Fruit fly (Drosophila melanogaster): ENCODE measurements around the gene qin.

The qin gene

DNA sequence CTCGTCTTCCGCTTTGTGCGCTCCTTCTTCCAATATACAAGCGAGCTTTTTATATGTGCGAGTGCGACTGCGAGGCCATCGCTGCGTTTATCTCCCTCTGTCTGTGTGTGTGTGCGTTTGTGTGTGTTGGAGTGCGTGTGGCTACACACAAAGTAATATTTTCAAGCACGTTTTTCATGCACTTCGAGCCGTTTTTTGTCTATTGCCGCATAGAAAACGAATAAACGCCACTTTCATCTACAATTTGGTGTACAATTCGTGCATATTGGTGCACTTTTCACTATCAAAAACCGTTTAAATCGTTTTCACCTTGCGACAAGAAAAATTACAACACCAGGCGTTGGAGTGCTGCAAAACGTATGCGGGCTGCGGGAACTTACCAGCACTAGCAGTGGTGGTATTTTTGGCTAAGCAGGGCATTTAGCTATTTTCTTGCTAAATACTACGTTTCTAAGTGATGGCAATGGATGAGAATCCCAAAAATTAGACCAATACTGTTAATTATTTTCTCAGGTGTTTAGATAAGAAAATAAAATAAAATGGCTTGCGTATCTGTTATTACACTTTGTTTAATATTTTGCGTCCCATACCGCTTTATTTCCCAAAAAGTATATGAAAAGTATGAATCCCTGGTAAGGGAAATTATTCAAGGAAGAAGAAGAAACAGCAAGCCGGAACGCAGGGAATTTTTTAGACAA, 68.3 kb downstream of the qin start, which contains the start of the genes CG31224 and CstF64 (continued):
- 0 out of 3 replicates have a peak, but pooled peaks have one; percentile 36 for TF ChIP-seq Opbp (GFP tag; IDR thresholded peaks at IDR 0.05; ENCODE audit: partially characterized antibody)
- no peak for TF ChIP-seq z (GFP tag; IDR thresholded peaks at IDR 0.05)
- peak; percentile 76 for TF ChIP-seq so (GFP tag; IDR thresholded peaks at IDR 0.05)
- peak; percentile 84 for TF ChIP-seq ranshi (GFP tag; IDR thresholded peaks at IDR 0.05)
- TF ChIP-seq tll (GFP tag; optimal IDR thresholded peaks at IDR 0.05): no peak
- TF ChIP-seq cwo (GFP tag; optimal IDR thresholded peaks at IDR 0.05): peak; percentile 55
- no peak for TF ChIP-seq Deaf1 (tag; optimal IDR thresholded peaks at IDR 0.05)
- TF ChIP-seq vnd (GFP tag; IDR thresholded peaks at IDR 0.05; ENCODE audit: partially characterized antibody): no peak
- peak; percentile 35 for TF ChIP-seq ATbp (GFP tag; optimal IDR thresholded peaks at IDR 0.05)
- peak; percentile 55 for TF ChIP-seq CG7987 (GFP tag; optimal IDR thresholded peaks at IDR 0.05)
- TF ChIP-seq CG7839 (tag; optimal IDR thresholded peaks at IDR 0.05): no peak
- peak; percentile 93 for TF ChIP-seq CG9932 (GFP tag; IDR thresholded peaks at IDR 0.05)
- TF ChIP-seq Dref (GFP tag; IDR thresholded peaks at IDR 0.05): peak; percentile 40
- TF ChIP-seq CG9797 (GFP tag; optimal IDR thresholded peaks at IDR 0.05): peak; percentile 50
- peak; percentile 54 for TF ChIP-seq BEAF-32 (GFP tag; optimal IDR thresholded peaks at IDR 0.05)
- TF ChIP-seq Doc2 (GFP tag; IDR thresholded peaks at IDR 0.05): peak; percentile 18; the same call in 1 of the 2 replicates
- TF ChIP-seq ken (GFP tag; IDR thresholded peaks at IDR 0.05): peak; percentile 78; the same call in 2 of the 3 replicates
- no peak for TF ChIP-seq ato (GFP tag; IDR thresholded peaks at IDR 0.05; ENCODE audit: partially characterized antibody)
- peak; percentile 69 for TF ChIP-seq NC2α (GFP tag; optimal IDR thresholded peaks at IDR 0.05)
- TF ChIP-seq fd96Cb (tag; optimal IDR thresholded peaks at IDR 0.05): peak; percentile 79
- TF ChIP-seq CG12391 (tag; optimal IDR thresholded peaks at IDR 0.05): peak; percentile 88
- peak; percentile 66; the same call in 1 of the 2 replicates for TF ChIP-seq CG32767 (GFP tag; IDR thresholded peaks at IDR 0.05)
- peak; percentile 64 for TF ChIP-seq Hmx (GFP tag; optimal IDR thresholded peaks at IDR 0.05)
- no peak for TF ChIP-seq Kr (GFP tag; optimal IDR thresholded peaks at IDR 0.05)
- peak; percentile 88 for TF ChIP-seq Antp (GFP tag; optimal IDR thresholded peaks at IDR 0.05)
- peak; percentile 84 for TF ChIP-seq tgo (GFP tag; IDR thresholded peaks at IDR 0.05)
- TF ChIP-seq NK7.1 (GFP tag; optimal IDR thresholded peaks at IDR 0.05): peak; percentile 79
- TF ChIP-seq Camta (GFP tag; optimal IDR thresholded peaks at IDR 0.05): peak; percentile 84
- peak; percentile 75 for TF ChIP-seq CG9876 (GFP tag; optimal IDR thresholded peaks at IDR 0.05)
- TF ChIP-seq Hr39 (optimal IDR thresholded peaks at IDR 0.05): no peak
- TF ChIP-seq hkb (optimal IDR thresholded peaks at IDR 0.05): peak; percentile 80
- peak; percentile 76 for TF ChIP-seq hkb (GFP tag; IDR thresholded peaks at IDR 0.05)
- TF ChIP-seq CG2678 (tag; optimal IDR thresholded peaks at IDR 0.05): no peak
- TF ChIP-seq CG2116 (GFP tag; optimal IDR thresholded peaks at IDR 0.05): peak; percentile 75
- TF ChIP-seq CG11560 (tag; IDR thresholded peaks at IDR 0.05): peak; percentile 54; the same call in 2 of the 3 replicates
- TF ChIP-seq Tbp (GFP tag; optimal IDR thresholded peaks at IDR 0.05): no peak
- peak; percentile 82 for TF ChIP-seq gcm (GFP tag; optimal IDR thresholded peaks at IDR 0.05)
- peak; percentile 43; the same call in 1 of the 3 replicates for TF ChIP-seq C15 (GFP tag; IDR thresholded peaks at IDR 0.05)
- TF ChIP-seq danr (GFP tag; IDR thresholded peaks at IDR 0.05): no peak; the same call in 1 of the 2 replicates
- peak; percentile 86 for TF ChIP-seq nerfin-1 (tag; optimal IDR thresholded peaks at IDR 0.05)
- peak; percentile 79 for TF ChIP-seq CG16815 (GFP tag; optimal IDR thresholded peaks at IDR 0.05)
- TF ChIP-seq CG10431 (GFP tag; optimal IDR thresholded peaks at IDR 0.05): peak; percentile 46
- TF ChIP-seq lbe (GFP tag; optimal IDR thresholded peaks at IDR 0.05): peak; percentile 57
- TF ChIP-seq H15 (GFP tag; IDR thresholded peaks at IDR 0.05): peak; percentile 81
- peak; percentile 63 for TF ChIP-seq gcm2 (GFP tag; optimal IDR thresholded peaks at IDR 0.05)
- TF ChIP-seq CG6765 (GFP tag; optimal IDR thresholded peaks at IDR 0.05): peak; percentile 61
- TF ChIP-seq crc (GFP tag; optimal IDR thresholded peaks at IDR 0.05): peak; percentile 87
- peak; percentile 88 for TF ChIP-seq Hr3 (GFP tag; optimal IDR thresholded peaks at IDR 0.05)
- TF ChIP-seq CG9727 (GFP tag; optimal IDR thresholded peaks at IDR 0.05): peak; percentile 82
- TF ChIP-seq Atf3 (GFP tag; optimal IDR thresholded peaks at IDR 0.05): peak; percentile 82

Data from whole organism, embryonic.